Worm (Caenorhabditis elegans) whole organism, early embryonic: ENCODE data around the gene K07C5.3.

Source experiments
- F13C5.2 ChIP-seq: sonication (generic microtip); optimal IDR thresholded peaks from 2 replicates; lab custom pipeline; 2017; ENCODE audit warnings: mild to moderate bottlenecking, missing genetic modification characterization, inconsistent platforms, missing compliant biosample characterization
- ama-1 ChIP-seq: fragments of 150-350 bp; optimal IDR thresholded peaks from 2 replicates; lab custom pipeline; 2014
- ceh-13 ChIP-seq: fragments of 200-800 bp; sonication (Bioruptor generic); optimal IDR thresholded peaks from 2 replicates; lab custom pipeline; 2018; ENCODE audit warnings: mild to moderate bottlenecking, missing genetic modification characterization, missing compliant biosample characterization
- ets-7 ChIP-seq: sonication (generic microtip); optimal IDR thresholded peaks from 2 replicates; lab custom pipeline; 2016; ENCODE audit warnings: missing genotype, missing genetic modification characterization, missing compliant biosample characterization
- hnd-1 ChIP-seq: sonication (generic microtip); optimal IDR thresholded peaks from 2 replicates; lab custom pipeline; 2016; ENCODE audit warnings: missing genetic modification characterization, missing compliant biosample characterization
- scrt-1 ChIP-seq: fragments of 200-800 bp; sonication (Bioruptor generic); IDR thresholded peaks from 2 replicates; pipeline ENCODE4 v1.3.6; 2022; ENCODE audit warnings: missing genetic modification characterization, missing compliant biosample characterization
- tra-4 ChIP-seq: sonication (generic microtip); optimal IDR thresholded peaks from 2 replicates; lab custom pipeline; 2017; ENCODE audit warnings: missing genetic modification characterization, missing compliant biosample characterization

ce11 chrV:10338305-10338992, 4.4 kb upstream of the K07C5.3 start, which contains the start of gene arx-2:
- TF ChIP-seq F13C5.2 (tag; lab: Kevin White, UChicago): no peak
- TF ChIP-seq tra-4 (tag; lab: Kevin White, UChicago): no peak
- no peak for TF ChIP-seq scrt-1 (GFP tag; lab: Robert Waterston, UW)
- TF ChIP-seq ceh-13: no peak
- TF ChIP-seq ama-1 (lab: Kevin White, UChicago): no peak
- TF ChIP-seq ets-7 (tag; lab: Kevin White, UChicago): no peak
- no peak for TF ChIP-seq hnd-1 (tag; lab: Kevin White, UChicago)
